Fruit fly (Drosophila melanogaster) whole organism, embryonic: ENCODE results near the gene Desat2.

Experiments used
- Adf1 ChIP-seq: fragments of 200-800 bp; sonication (Bioruptor generic); IDR thresholded peaks from 2 replicates; pipeline ENCODE4 v1.3.6; 2022; ENCODE audit warnings: missing biosample characterization, missing genetic modification characterization
- Bgb ChIP-seq: fragments of 200-800 bp; sonication (Bioruptor generic); IDR thresholded peaks from 2 replicates; pipeline ENCODE4 v1.3.6; 2022; ENCODE audit warnings: missing biosample characterization, missing genetic modification characterization; ENCODE audit not compliant: partially characterized antibody
- CG10543 ChIP-seq: fragments of 200-800 bp; sonication (Bioruptor generic); optimal IDR thresholded peaks from 3 replicates; lab custom pipeline; 2017; ENCODE audit warnings: missing biosample characterization, mild to moderate bottlenecking, missing genetic modification characterization, moderate library complexity
- CG10654 ChIP-seq: fragments of 200-800 bp; sonication (Bioruptor generic); optimal IDR thresholded peaks from 2 replicates; lab custom pipeline; 2016; ENCODE audit warnings: missing biosample characterization, missing genetic modification characterization
- CG12744 ChIP-seq: fragments of 200-800 bp; sonication (Bioruptor generic); optimal IDR thresholded peaks from 2 replicates; lab custom pipeline; 2016; ENCODE audit warnings: missing biosample characterization, missing genetic modification characterization
- CG13624 ChIP-seq: fragments of 200-800 bp; sonication (Bioruptor generic); optimal IDR thresholded peaks from 2 replicates; lab custom pipeline; 2016; ENCODE audit warnings: missing biosample characterization, missing genetic modification characterization
- CG14710 ChIP-seq: fragments of 200-800 bp; sonication (Bioruptor generic); optimal IDR thresholded peaks from 3 replicates; lab custom pipeline; 2019; ENCODE audit warnings: missing biosample characterization, mild to moderate bottlenecking, missing genetic modification characterization, moderate library complexity
- CG15514 ChIP-seq: fragments of 200-800 bp; sonication (Bioruptor generic); optimal IDR thresholded peaks from 3 replicates; lab custom pipeline; 2017; ENCODE audit warnings: missing biosample characterization, missing genetic modification characterization, mild to moderate bottlenecking, moderate library complexity, missing genetic modification reagents
- CG1603 ChIP-seq: fragments of 200-800 bp; sonication (Bioruptor generic); optimal IDR thresholded peaks from 2 replicates; lab custom pipeline; 2019; ENCODE audit warnings: missing biosample characterization, mild to moderate bottlenecking, missing genetic modification characterization, moderate library complexity
- CG2116 ChIP-seq: fragments of 200-800 bp; sonication (Bioruptor generic); optimal IDR thresholded peaks from 3 replicates; lab custom pipeline; 2018; ENCODE audit warnings: missing biosample characterization, mild to moderate bottlenecking, missing genetic modification characterization
- CG2875 ChIP-seq: fragments of 200-800 bp; sonication (Bioruptor generic); optimal IDR thresholded peaks from 2 replicates; lab custom pipeline; 2017; ENCODE audit warnings: missing biosample characterization, mild to moderate bottlenecking, missing genetic modification characterization, missing genetic modification reagents
- CG30020 ChIP-seq: fragments of 200-800 bp; optimal IDR thresholded peaks from 2 replicates; lab custom pipeline; 2019; ENCODE audit warnings: missing biosample characterization, mild to moderate bottlenecking, missing genetic modification characterization, moderate library complexity
- CG33557 ChIP-seq: fragments of 200-800 bp; sonication (Bioruptor generic); optimal IDR thresholded peaks from 2 replicates; lab custom pipeline; 2019; ENCODE audit warnings: missing biosample characterization, mild to moderate bottlenecking, missing genetic modification characterization, moderate library complexity
- CG4424 ChIP-seq: fragments of 200-800 bp; sonication (Bioruptor generic); optimal IDR thresholded peaks from 3 replicates; lab custom pipeline; 2016; ENCODE audit warnings: missing biosample characterization, missing genetic modification characterization
- CG7839 ChIP-seq: fragments of 200-800 bp; sonication (Bioruptor generic); optimal IDR thresholded peaks from 3 replicates; lab custom pipeline; 2018; ENCODE audit warnings: missing biosample characterization, mild to moderate bottlenecking, missing genetic modification characterization, moderate library complexity
- CG8924 ChIP-seq: fragments of 200-800 bp; optimal IDR thresholded peaks from 3 replicates; lab custom pipeline; 2019; ENCODE audit warnings: missing biosample characterization, mild to moderate bottlenecking, missing genetic modification characterization, moderate library complexity
- CG9215 ChIP-seq: fragments of 200-800 bp; sonication (Bioruptor generic); IDR thresholded peaks from 2 replicates; pipeline ENCODE4 v1.3.6; 2022; ENCODE audit warnings: missing biosample characterization, missing genetic modification characterization
- CG9876 ChIP-seq: fragments of 200-800 bp; sonication (Bioruptor generic); optimal IDR thresholded peaks from 2 replicates; lab custom pipeline; 2016; ENCODE audit warnings: missing biosample characterization, missing genetic modification characterization
- Chrac-16 ChIP-seq: fragments of 200-800 bp; sonication (Bioruptor generic); optimal IDR thresholded peaks from 3 replicates; lab custom pipeline; 2016; ENCODE audit warnings: missing biosample characterization, missing genetic modification characterization
- Dip2 ChIP-seq: fragments of 200-800 bp; sonication (Bioruptor generic); IDR thresholded peaks from 2 replicates; pipeline ENCODE4 v1.3.6; 2022; ENCODE audit warnings: missing biosample characterization, missing genetic modification characterization
- Dip3 ChIP-seq: fragments of 200-800 bp; sonication (Bioruptor generic); optimal IDR thresholded peaks from 3 replicates; lab custom pipeline; 2016; ENCODE audit warnings: missing biosample characterization, missing genetic modification characterization
- Dll ChIP-seq: fragments of 200-800 bp; sonication (Bioruptor generic); IDR thresholded peaks from 4 replicates; pipeline ENCODE4 v1.3.6; 2022; ENCODE audit warnings: missing biosample characterization, missing genetic modification characterization; ENCODE audit not compliant: partially characterized antibody
- Doc2 ChIP-seq: fragments of 200-800 bp; sonication (Bioruptor generic); IDR thresholded peaks from 2 replicates; pipeline ENCODE4 v1.3.6; 2022; ENCODE audit warnings: missing biosample characterization, missing genetic modification characterization
- Dp ChIP-seq: fragments of 200-800 bp; sonication (Bioruptor generic); optimal IDR thresholded peaks from 2 replicates; lab custom pipeline; 2018; ENCODE audit warnings: missing biosample characterization, mild to moderate bottlenecking, missing genetic modification characterization, moderate library complexity
- E2f2 ChIP-seq: fragments of 200-800 bp; sonication (Bioruptor generic); IDR thresholded peaks from 2 replicates; pipeline ENCODE4 v1.3.6; 2022; ENCODE audit warnings: missing biosample characterization, missing genetic modification characterization
- Gug ChIP-seq: fragments of 200-800 bp; sonication (Bioruptor generic); IDR thresholded peaks from 4 replicates; pipeline ENCODE4 v1.3.6; 2022; ENCODE audit warnings: missing biosample characterization, missing genetic modification characterization
- Hmx ChIP-seq: fragments of 200-800 bp; sonication (Bioruptor generic); optimal IDR thresholded peaks from 2 replicates; lab custom pipeline; 2016; ENCODE audit warnings: missing biosample characterization, missing genetic modification characterization
- Mrtf ChIP-seq: fragments of 200-800 bp; sonication (Bioruptor generic); IDR thresholded peaks from 3 replicates; pipeline ENCODE4 v1.3.6; 2022; ENCODE audit warnings: missing biosample characterization, missing genetic modification characterization
- Nf-YA ChIP-seq: fragments of 200-800 bp; sonication (Bioruptor generic); IDR thresholded peaks from 2 replicates; pipeline ENCODE4 v1.3.6; 2022; ENCODE audit warnings: missing biosample characterization, missing genetic modification characterization
- PHDP ChIP-seq: fragments of 200-800 bp; sonication (Bioruptor generic); optimal IDR thresholded peaks from 3 replicates; lab custom pipeline; 2018; ENCODE audit warnings: missing biosample characterization, mild to moderate bottlenecking, missing genetic modification characterization, moderate library complexity
- Side ChIP-seq: fragments of 200-800 bp; sonication (Bioruptor generic); optimal IDR thresholded peaks from 2 replicates; lab custom pipeline; 2016; ENCODE audit warnings: missing biosample characterization, missing genetic modification characterization
- Spps ChIP-seq: fragments of 200-800 bp; sonication (Bioruptor generic); optimal IDR thresholded peaks from 2 replicates; lab custom pipeline; 2018; ENCODE audit warnings: missing biosample characterization, mild to moderate bottlenecking, missing genetic modification characterization
- Sry-β ChIP-seq: fragments of 200-800 bp; sonication (Bioruptor generic); optimal IDR thresholded peaks from 2 replicates; lab custom pipeline; 2018; ENCODE audit warnings: missing biosample characterization, mild to moderate bottlenecking, missing genetic modification characterization, moderate library complexity
- Sry-δ ChIP-seq: fragments of 200-800 bp; sonication (Bioruptor generic); optimal IDR thresholded peaks from 2 replicates; lab custom pipeline; 2016; ENCODE audit warnings: missing biosample characterization, missing genetic modification characterization
- Usf ChIP-seq: fragments of 200-800 bp; sonication (Bioruptor generic); optimal IDR thresholded peaks from 2 replicates; lab custom pipeline; 2017; ENCODE audit warnings: missing genotype, missing biosample characterization, missing genetic modification characterization
- Xbp1 ChIP-seq: fragments of 200-800 bp; sonication (Bioruptor generic); optimal IDR thresholded peaks from 3 replicates; lab custom pipeline; 2016; ENCODE audit warnings: missing biosample characterization, mild to moderate bottlenecking, missing genetic modification characterization
- bcd ChIP-seq: fragments of 200-800 bp; sonication (Bioruptor generic); optimal IDR thresholded peaks from 2 replicates; lab custom pipeline; 2017; ENCODE audit warnings: missing biosample characterization, mild to moderate bottlenecking, missing genetic modification characterization
- chinmo ChIP-seq: fragments of 200-800 bp; sonication (Bioruptor generic); IDR thresholded peaks from 4 replicates; pipeline ENCODE4 v1.3.6; 2022; ENCODE audit warnings: missing biosample characterization, missing genetic modification characterization; ENCODE audit not compliant: partially characterized antibody
- corto ChIP-seq: fragments of 200-800 bp; sonication (Bioruptor generic); optimal IDR thresholded peaks from 2 replicates; lab custom pipeline; 2016; ENCODE audit warnings: missing biosample characterization, mild to moderate bottlenecking, missing genetic modification characterization, moderate library complexity
- croc ChIP-seq: fragments of 200-800 bp; sonication (Bioruptor generic); conservative IDR thresholded peaks from 3 replicates; pipeline ENCODE4 v1.3.6; 2022; ENCODE audit warnings: missing biosample characterization, missing genetic modification characterization
- ewg ChIP-seq: fragments of 200-800 bp; sonication (Bioruptor generic); optimal IDR thresholded peaks from 3 replicates; lab custom pipeline; 2017; ENCODE audit warnings: mild to moderate bottlenecking, missing biosample characterization, missing genetic modification reagents, missing genetic modification characterization
- gcm ChIP-seq: fragments of 200-800 bp; sonication (Bioruptor generic); optimal IDR thresholded peaks from 2 replicates; lab custom pipeline; 2019; ENCODE audit warnings: missing biosample characterization, mild to moderate bottlenecking, missing genetic modification characterization, moderate library complexity
- gcm2 ChIP-seq: fragments of 200-800 bp; sonication (Bioruptor generic); optimal IDR thresholded peaks from 2 replicates; lab custom pipeline; 2016; ENCODE audit warnings: missing biosample characterization, missing genetic modification characterization
- klu ChIP-seq: fragments of 200-800 bp; sonication (Bioruptor generic); IDR thresholded peaks from 2 replicates; pipeline ENCODE4 v1.3.6; 2022; ENCODE audit warnings: missing biosample characterization, missing genetic modification characterization
- lilli ChIP-seq: fragments of 200-800 bp; sonication (Bioruptor generic); optimal IDR thresholded peaks from 3 replicates; lab custom pipeline; 2016; ENCODE audit warnings: missing biosample characterization, missing genetic modification characterization
- mld ChIP-seq: fragments of 200-800 bp; sonication (Bioruptor generic); IDR thresholded peaks from 3 replicates; pipeline ENCODE4 v1.3.6; 2022; ENCODE audit warnings: missing biosample characterization, missing genetic modification characterization; ENCODE audit not compliant: partially characterized antibody
- oc ChIP-seq: fragments of 200-800 bp; sonication (Bioruptor generic); optimal IDR thresholded peaks from 2 replicates; lab custom pipeline; 2018; ENCODE audit warnings: missing biosample characterization, mild to moderate bottlenecking, missing genetic modification characterization, moderate library complexity
- otp ChIP-seq: fragments of 200-800 bp; sonication (Bioruptor generic); IDR thresholded peaks from 3 replicates; pipeline ENCODE4, ENCODE4 v1.3.6; 2022; ENCODE audit warnings: missing biosample characterization, missing genetic modification characterization
- row ChIP-seq: fragments of 200-800 bp; sonication (Bioruptor generic); IDR thresholded peaks from 3 replicates; pipeline ENCODE4 v1.3.6; 2022; ENCODE audit warnings: missing biosample characterization, missing genetic modification characterization

Gene Desat2

DNA sequence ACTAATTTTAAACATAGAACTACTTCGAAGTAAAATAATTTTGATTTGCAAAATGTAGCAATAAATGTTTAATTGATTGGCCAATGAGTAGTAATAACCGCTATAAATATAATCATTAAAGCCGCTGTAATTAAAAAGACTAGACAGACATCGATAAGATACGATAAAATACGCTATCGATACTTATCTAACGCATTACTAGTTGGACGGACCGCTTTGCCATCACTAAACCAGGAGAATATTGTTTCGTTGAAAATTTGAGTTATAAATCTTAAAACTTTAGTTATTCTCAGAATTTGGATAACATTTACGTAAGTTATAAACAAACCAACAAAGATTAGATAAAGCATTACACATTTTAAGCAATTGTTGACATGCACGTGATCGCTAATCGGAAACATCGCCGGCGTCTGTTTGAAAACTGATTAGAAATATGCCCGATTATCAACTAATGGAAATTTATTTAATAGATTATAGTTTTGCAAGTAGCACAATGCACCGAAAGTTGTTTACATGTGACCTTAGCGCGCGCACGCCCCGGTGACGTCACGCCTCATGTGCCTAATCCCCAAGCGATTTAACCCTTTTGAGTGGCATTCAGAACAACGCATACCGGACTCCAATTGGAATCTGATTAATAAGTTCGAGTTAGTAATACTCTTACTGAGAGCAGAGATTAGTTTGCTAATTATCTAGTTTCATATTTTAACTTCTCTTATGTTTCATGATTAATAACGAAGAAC lies 3.5 kb downstream of the Desat2 start, which contains the start of gene Desat1 (continued):
- TF ChIP-seq corto (GFP tag; lab: Kevin White, UChicago) (no peak), Dip3 (GFP tag; lab: Kevin White, UChicago) (no peak), chinmo (GFP tag; lab: Robert Waterston, UW) (peak; percentile 89; the same call in 3 of the 4 replicates), gcm2 (GFP tag; lab: Kevin White, UChicago) (no peak), Side (GFP tag; lab: Kevin White, UChicago) (no peak), Sry-δ (GFP tag; lab: Kevin White, UChicago) (peak; percentile 93), Xbp1 (GFP tag; lab: Kevin White, UChicago) (no peak), Nf-YA (GFP tag; lab: Robert Waterston, UW) (no peak), gcm (GFP tag; lab: Kevin White, UChicago) (peak; percentile 27), Dip2 (GFP tag; lab: Robert Waterston, UW) (no peak), CG2875 (no peak), CG9215 (GFP tag; lab: Robert Waterston, UW) (no peak), otp (GFP tag; lab: Robert Waterston, UW) (no peak), croc (GFP tag; lab: Robert Waterston, UW) (no peak), lilli (GFP tag; lab: Kevin White, UChicago) (no peak), Dll (GFP tag; lab: Robert Waterston, UW) (peak; percentile 93), E2f2 (GFP tag; lab: Robert Waterston, UW) (peak; percentile 49; the same call in 1 of the 2 replicates), Adf1 (GFP tag; lab: Robert Waterston, UW) (no peak), CG14710 (peak; percentile 59), CG12744 (GFP tag; lab: Kevin White, UChicago) (no peak), mld (GFP tag; lab: Robert Waterston, UW) (peak; percentile 72), row (GFP tag; lab: Robert Waterston, UW) (peak; percentile 60), CG2116 (GFP tag; lab: Kevin White, UChicago) (peak; percentile 87), Usf (GFP tag; lab: Kevin White, UChicago) (no peak), CG10543 (GFP tag; lab: Kevin White, UChicago) (peak; percentile 31), oc (tag; lab: Kevin White, UChicago) (no peak), Hmx (no peak), Spps (tag; lab: Kevin White, UChicago) (no peak), ewg (no peak), Doc2 (GFP tag; lab: Robert Waterston, UW) (no peak), CG4424 (GFP tag; lab: Kevin White, UChicago) (no peak), Dp (GFP tag; lab: Kevin White, UChicago) (peak; percentile 58), klu (GFP tag; lab: Robert Waterston, UW) (no peak), PHDP (no peak), Mrtf (GFP tag; lab: Robert Waterston, UW) (no peak), CG9876 (GFP tag; lab: Kevin White, UChicago) (no peak), Bgb (peak; percentile 90), CG33557 (GFP tag; lab: Kevin White, UChicago) (peak; percentile 23), CG13624 (GFP tag; lab: Kevin White, UChicago) (peak; percentile 29), CG8924 (tag; lab: Kevin White, UChicago) (peak; percentile 34), Sry-β (GFP tag; lab: Kevin White, UChicago) (peak; percentile 55), CG30020 (tag; lab: Kevin White, UChicago) (peak; percentile 32), CG15514 (GFP tag; lab: Kevin White, UChicago) (peak; percentile 41), CG10654 (no peak), Chrac-16 (no peak), bcd (GFP tag; lab: Kevin White, UChicago) (no peak), CG7839 (tag; lab: Kevin White, UChicago) (no peak), Gug (GFP tag; lab: Robert Waterston, UW) (no peak), CG1603 (tag; lab: Kevin White, UChicago) (peak; percentile 27)
